Worm (Caenorhabditis elegans): ENCODE data around the gene vps-22.

- no peak for TF ChIP-seq nhr-77 (tag; optimal IDR thresholded peaks at IDR 0.05)
- no peak for TF ChIP-seq mab-5 (tag; optimal IDR thresholded peaks at IDR 0.05)
- no peak for TF ChIP-seq snpc-4 (tag; optimal IDR thresholded peaks at IDR 0.05)
- no peak for TF ChIP-seq unc-39 (tag; optimal IDR thresholded peaks at IDR 0.05)
- TF ChIP-seq lin-13 (GFP tag; optimal IDR thresholded peaks at IDR 0.05): no peak
- no peak for TF ChIP-seq skn-1 (tag; optimal IDR thresholded peaks at IDR 0.05)
- TF ChIP-seq egl-27 (tag; optimal IDR thresholded peaks at IDR 0.05): no peak
- no peak for TF ChIP-seq elt-1 (tag; optimal IDR thresholded peaks at IDR 0.05)
- no peak for TF ChIP-seq R02D3.7 (tag; optimal IDR thresholded peaks at IDR 0.05)
Measured at ce11 chrIII:4965271-4965670, 3.0 kb upstream of the vps-22 start, which contains the start of gene nca-2.

Data from whole organism, L2 larva.